Worm (Caenorhabditis elegans): ENCODE results near the gene M03E7.2.

- TF ChIP-seq ztf-11 (tag; optimal IDR thresholded peaks at IDR 0.05): no peak
- peak; percentile 64 for TF ChIP-seq fos-1 (tag; optimal IDR thresholded peaks at IDR 0.05)
- no peak for TF ChIP-seq unc-62 (GFP tag; optimal IDR thresholded peaks at IDR 0.05)
- no peak for TF ChIP-seq elt-3 (tag; optimal IDR thresholded peaks at IDR 0.05)
- no peak for TF ChIP-seq F13H6.1 (tag; optimal IDR thresholded peaks at IDR 0.05)
- no peak for TF ChIP-seq alr-1 (tag; optimal IDR thresholded peaks at IDR 0.05)
- no peak for TF ChIP-seq ama-1 (optimal IDR thresholded peaks at IDR 0.05)
- TF ChIP-seq skn-1 (tag; optimal IDR thresholded peaks at IDR 0.05): no peak
- no peak for TF ChIP-seq lin-13 (GFP tag; optimal IDR thresholded peaks at IDR 0.05)
- TF ChIP-seq nhr-10 (tag; optimal IDR thresholded peaks at IDR 0.05): no peak
- no peak for TF ChIP-seq R02D3.7 (tag; optimal IDR thresholded peaks at IDR 0.05)
- no peak for TF ChIP-seq snpc-4 (tag; optimal IDR thresholded peaks at IDR 0.05)
- TF ChIP-seq mdl-1 (tag; optimal IDR thresholded peaks at IDR 0.05): no peak
- no peak for TF ChIP-seq egl-27 (tag; optimal IDR thresholded peaks at IDR 0.05)
These were observed 36.6 kb downstream of the M03E7.2 start, which contains the start of gene hex-2 for ce11 chrV:5653990-5654499.

Data from whole organism, L2 larva.